Fruit fly (Drosophila melanogaster) whole organism, wandering third instar larva: ENCODE data around the gene BRWD3.
A peak's percentile ranks its signal among the peaks of the same experiment; 100 is the strongest.

Experiments used
- Abd-B ChIP-seq: fragments of >200 bp; optimal IDR thresholded peaks from 2 replicates; lab custom pipeline; 2017; ENCODE audit warnings: missing biosample characterization, missing genetic modification characterization
- CG9705 ChIP-seq: fragments of 200-800 bp; sonication (Bioruptor generic); optimal IDR thresholded peaks from 2 replicates; lab custom pipeline; 2018; ENCODE audit warnings: missing biosample characterization, mild to moderate bottlenecking, missing genetic modification characterization
- CrebA ChIP-seq: fragments of 200-800 bp; sonication (Bioruptor generic); optimal IDR thresholded peaks from 2 replicates; lab custom pipeline; 2016; ENCODE audit warnings: missing biosample characterization, mild to moderate bottlenecking, missing genetic modification characterization, borderline replicate concordance
- Dfd ChIP-seq: fragments of >200 bp; optimal IDR thresholded peaks from 2 replicates; lab custom pipeline; 2017; ENCODE audit warnings: missing biosample characterization, missing genetic modification characterization
- Dif ChIP-seq: fragments of 200-275, 200-300 bp; sonication (Bioruptor generic); optimal IDR thresholded peaks from 2 replicates; lab custom pipeline; 2018; ENCODE audit warnings: missing biosample characterization, missing genetic modification characterization; ENCODE audit not compliant: partially characterized antibody
- GATAd ChIP-seq: sonication (Bioruptor generic); optimal IDR thresholded peaks from 2 replicates; lab custom pipeline; 2016; ENCODE audit warnings: missing biosample characterization, missing genetic modification characterization
- HLH106 ChIP-seq: fragments of 200-800 bp; optimal IDR thresholded peaks from 3 replicates; lab custom pipeline; 2019; ENCODE audit warnings: missing biosample characterization, mild to moderate bottlenecking, missing genetic modification characterization, moderate library complexity
- Hnf4 ChIP-seq: fragments of 200-800 bp; sonication (Bioruptor generic); optimal IDR thresholded peaks from 2 replicates; lab custom pipeline; 2016; ENCODE audit warnings: missing biosample characterization, mild to moderate bottlenecking, missing genetic modification characterization
- Hr78 ChIP-seq: fragments of >200 bp; optimal IDR thresholded peaks from 2 replicates; lab custom pipeline; 2017; ENCODE audit warnings: missing biosample characterization, missing genetic modification characterization
- Hr83 ChIP-seq: fragments of 200-300 bp; sonication (Bioruptor generic); optimal IDR thresholded peaks from 2 replicates; lab custom pipeline; 2016; ENCODE audit warnings: missing biosample characterization, mild to moderate bottlenecking, missing genetic modification characterization, moderate library complexity; ENCODE audit not compliant: poor library complexity, severe bottlenecking
- Jra ChIP-seq: sonication (Bioruptor generic); optimal IDR thresholded peaks from 2 replicates; lab custom pipeline; 2016; ENCODE audit warnings: missing biosample characterization, missing genetic modification characterization
- Mio ChIP-seq: sonication (Bioruptor generic); optimal IDR thresholded peaks from 2 replicates; lab custom pipeline; 2016; ENCODE audit warnings: missing biosample characterization, missing genetic modification characterization
- N ChIP-seq: fragments of >200 bp; optimal IDR thresholded peaks from 2 replicates; lab custom pipeline; 2018; ENCODE audit warnings: missing biosample characterization, missing external identifiers, missing genetic modification characterization
- OdsH ChIP-seq: fragments of 200-800 bp; sonication (Bioruptor generic); optimal IDR thresholded peaks from 2 replicates; lab custom pipeline; 2016; ENCODE audit warnings: missing biosample characterization, mild to moderate bottlenecking, missing genetic modification characterization
- Rel ChIP-seq, 2 experiments: fragments of 200-800 bp; sonication (Bioruptor generic) in 1 of 2; optimal IDR thresholded peaks; 2 replicates in 1 of 2; 3 replicates in 1 of 2; lab custom pipeline; 2016 to 2019; ENCODE audit warnings: mild to moderate bottlenecking in 2 of 2, missing biosample characterization in 2 of 2, missing genetic modification characterization in 2 of 2, moderate library complexity in 1 of 2
- Sp1 ChIP-seq: fragments of 200-800 bp; sonication (Bioruptor generic); optimal IDR thresholded peaks from 3 replicates; lab custom pipeline; 2019; ENCODE audit warnings: missing biosample characterization, mild to moderate bottlenecking, missing genetic modification characterization, moderate library complexity
- Vsx2 ChIP-seq: fragments of 200-300, 225-300 bp; sonication (Bioruptor generic); optimal IDR thresholded peaks from 2 replicates; lab custom pipeline; 2018; ENCODE audit warnings: missing biosample characterization, missing genetic modification characterization; ENCODE audit not compliant: partially characterized antibody
- br ChIP-seq: fragments of 200-800 bp; sonication (Bioruptor generic); optimal IDR thresholded peaks from 2 replicates; lab custom pipeline; 2016; ENCODE audit warnings: missing biosample characterization, missing genetic modification characterization
- brk ChIP-seq: fragments of 200-800 bp; sonication (Bioruptor generic); optimal IDR thresholded peaks from 2 replicates; lab custom pipeline; 2016; ENCODE audit warnings: missing biosample characterization, mild to moderate bottlenecking, missing genetic modification characterization
- dl ChIP-seq, 2 experiments: fragments of 175-275, 200-275 bp in 1 of 2; fragments of 200-275 bp in 1 of 2; sonication (Bioruptor generic); optimal IDR thresholded peaks; lab custom pipeline; 2018; ENCODE audit warnings: mild to moderate bottlenecking in 2 of 2, missing biosample characterization in 2 of 2, missing genetic modification characterization in 2 of 2, moderate library complexity in 2 of 2; ENCODE audit not compliant: partially characterized antibody in 2 of 2, insufficient read depth in 1 of 2
- dmrt93B ChIP-seq: fragments of 200-800 bp; sonication (Bioruptor generic); optimal IDR thresholded peaks from 2 replicates; lab custom pipeline; 2018; ENCODE audit warnings: missing biosample characterization, mild to moderate bottlenecking, missing genetic modification characterization
- dsf ChIP-seq: sonication (Bioruptor generic); optimal IDR thresholded peaks from 2 replicates; lab custom pipeline; 2016; ENCODE audit warnings: missing biosample characterization, missing genetic modification characterization, borderline replicate concordance
- ey ChIP-seq: fragments of 200-800 bp; sonication (Bioruptor generic); optimal IDR thresholded peaks from 2 replicates; lab custom pipeline; 2016; ENCODE audit warnings: missing biosample characterization, missing genetic modification characterization
- foxo ChIP-seq, 2 experiments: fragments of 200-800 bp; sonication (Bioruptor generic); optimal IDR thresholded peaks; 2 replicates in 1 of 2; 3 replicates in 1 of 2; lab custom pipeline; 2016 to 2017; ENCODE audit warnings: missing biosample characterization in 2 of 2, missing genetic modification characterization in 2 of 2
- fru ChIP-seq: fragments of 200-800 bp; sonication (Bioruptor generic); optimal IDR thresholded peaks from 3 replicates; lab custom pipeline; 2016; ENCODE audit warnings: missing biosample characterization, mild to moderate bottlenecking, missing genetic modification characterization
- h ChIP-seq: fragments of 200-800 bp; sonication (Bioruptor generic); optimal IDR thresholded peaks from 3 replicates; lab custom pipeline; 2016; ENCODE audit warnings: missing biosample characterization, mild to moderate bottlenecking, missing genetic modification characterization
- jim ChIP-seq: fragments of 175-275, 200-325 bp; sonication (Bioruptor generic); optimal IDR thresholded peaks from 2 replicates; lab custom pipeline; 2016; ENCODE audit warnings: missing biosample characterization, mild to moderate bottlenecking, missing genetic modification characterization
- lola ChIP-seq: fragments of >200 bp; optimal IDR thresholded peaks from 2 replicates; lab custom pipeline; 2017; ENCODE audit warnings: missing biosample characterization, missing genetic modification characterization
- pan ChIP-seq: fragments of >200 bp; optimal IDR thresholded peaks from 2 replicates; lab custom pipeline; 2017
- psq ChIP-seq: fragments of 200-800 bp; sonication (Bioruptor generic); optimal IDR thresholded peaks from 3 replicates; lab custom pipeline; 2017; ENCODE audit warnings: missing biosample characterization, mild to moderate bottlenecking, missing genetic modification characterization, moderate library complexity
- rgr ChIP-seq: fragments of 200-800 bp; sonication (Bioruptor generic); optimal IDR thresholded peaks from 3 replicates; lab custom pipeline; 2016; ENCODE audit warnings: missing biosample characterization, mild to moderate bottlenecking, missing genetic modification characterization
- sage ChIP-seq: fragments of 200-800 bp; sonication (Bioruptor generic); optimal IDR thresholded peaks from 2 replicates; lab custom pipeline; 2016; ENCODE audit warnings: missing biosample characterization, mild to moderate bottlenecking, missing genetic modification characterization
- sv ChIP-seq: fragments of 200-800 bp; sonication (Bioruptor generic); optimal IDR thresholded peaks from 3 replicates; lab custom pipeline; 2016; ENCODE audit warnings: missing biosample characterization, missing genetic modification characterization
- usp ChIP-seq: fragments of >200 bp; optimal IDR thresholded peaks from 2 replicates; lab custom pipeline; 2017; ENCODE audit warnings: missing biosample characterization, missing genetic modification characterization
- woc ChIP-seq: sonication (Bioruptor generic); optimal IDR thresholded peaks from 2 replicates; lab custom pipeline; 2016; ENCODE audit warnings: missing biosample characterization, mild to moderate bottlenecking, missing genetic modification characterization

Gene BRWD3

DNA sequence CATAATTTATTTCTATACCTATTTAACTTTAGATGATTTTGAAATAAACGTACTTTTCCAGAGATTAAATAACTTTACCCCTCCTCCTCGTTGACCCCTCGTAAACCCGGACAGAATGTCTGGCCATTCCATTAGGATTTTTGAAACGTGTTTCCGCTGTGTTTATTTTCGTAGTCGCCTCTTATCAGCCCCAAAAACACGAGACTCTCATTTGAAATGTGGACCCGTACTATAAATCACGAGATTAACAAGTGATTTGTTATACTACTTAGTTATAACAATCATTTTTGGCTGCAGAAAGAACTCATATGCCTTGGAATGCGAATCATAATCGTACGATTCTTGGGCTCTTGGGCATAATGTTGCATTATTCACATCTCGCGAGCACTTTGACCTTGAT lies 43.3 kb upstream of the BRWD3 start:
- TF ChIP-seq Vsx2 (GFP tag; lab: Kevin White, UChicago) (no peak), GATAd (GFP tag; lab: Kevin White, UChicago) (no peak)

DNA sequence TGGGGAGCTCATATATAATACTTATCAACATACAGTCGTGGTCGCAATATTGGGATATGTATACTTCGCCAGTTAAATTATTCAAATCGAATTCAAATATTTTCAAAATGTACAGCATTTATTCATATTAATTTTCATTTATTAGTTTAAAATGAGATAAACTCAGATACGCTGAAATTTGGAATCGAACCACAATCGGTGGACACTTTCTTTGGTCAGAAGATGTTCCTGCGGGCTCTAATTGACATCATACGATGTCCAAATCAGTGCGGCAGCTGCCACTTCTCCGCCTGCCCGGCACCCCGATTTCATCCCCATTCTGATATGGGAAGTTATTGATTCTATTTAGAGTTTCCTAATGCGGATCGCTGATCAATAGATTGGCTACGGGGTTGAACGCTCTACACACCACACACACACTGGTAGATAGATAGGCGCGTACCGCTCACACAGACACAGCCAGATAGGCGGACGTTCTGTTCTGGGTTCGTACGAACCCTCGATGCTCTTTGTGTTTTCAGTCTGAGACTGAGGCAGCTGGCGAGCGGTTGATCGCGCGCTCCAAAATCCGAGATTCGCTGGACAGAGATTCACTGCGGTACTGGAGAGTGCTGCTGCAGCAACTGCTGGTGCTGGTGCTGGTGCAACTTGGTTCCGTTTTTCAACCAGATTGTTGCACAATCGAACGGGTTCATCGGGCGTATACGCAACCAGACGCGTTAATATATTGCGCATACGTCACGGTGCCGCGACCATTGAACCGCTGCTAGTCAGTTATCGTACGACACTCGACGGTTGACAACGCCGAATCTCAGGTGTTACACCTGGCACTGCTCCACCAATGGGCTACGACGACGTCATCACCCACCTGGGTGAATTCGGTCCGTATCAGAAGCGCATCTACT lies 42.4 kb upstream of the BRWD3 start, which contains the start of gene Orct:
Gene Orct (plus strand): TSS at position 157 of the 905 bp plus-strand sequence.
- TF ChIP-seq Rel (GFP tag; optimal IDR thresholded peaks at IDR 0.05; lab: Kevin White, UChicago), result no peak
- peak; percentile 34 for TF ChIP-seq Rel (tag; optimal IDR thresholded peaks at IDR 0.05; lab: Kevin White, UChicago)
- TF ChIP-seq psq (GFP tag; lab: Kevin White, UChicago), result peak; percentile 71
- TF ChIP-seq woc (GFP tag; lab: Kevin White, UChicago), result peak; percentile 26
- no peak for TF ChIP-seq Hr78 (GFP tag; lab: Kevin White, UChicago)
- TF ChIP-seq HLH106 (tag; lab: Kevin White, UChicago), result peak; percentile 75
- TF ChIP-seq h, result peak; percentile 64
- no peak for TF ChIP-seq GATAd (GFP tag; lab: Kevin White, UChicago)
- peak; percentile 6 for TF ChIP-seq sv (GFP tag; lab: Kevin White, UChicago)
- TF ChIP-seq brk (GFP tag; lab: Kevin White, UChicago), result no peak
- TF ChIP-seq foxo (GFP tag; optimal IDR thresholded peaks at IDR 0.05; lab: Kevin White, UChicago), result peak in 1 of 2 experiments; percentile 74
- TF ChIP-seq rgr (GFP tag; lab: Kevin White, UChicago), result peak; percentile 69
- no peak for TF ChIP-seq N (GFP tag; lab: Kevin White, UChicago)
- TF ChIP-seq Dif, result peak; percentile 46
- TF ChIP-seq fru (GFP tag; lab: Kevin White, UChicago), result peak; percentile 76
- no peak for TF ChIP-seq usp
- no peak for TF ChIP-seq jim
- peak; percentile 58 for TF ChIP-seq ey
- no peak for TF ChIP-seq dsf (GFP tag; lab: Kevin White, UChicago)
- no peak for TF ChIP-seq dl (GFP tag; optimal IDR thresholded peaks at IDR 0.05; lab: Kevin White, UChicago; ENCODE audit: insufficient read depth in 1 of 2, partially characterized antibody in 2 of 2)
- no peak for TF ChIP-seq Dfd (GFP tag; lab: Kevin White, UChicago)
- peak; percentile 67 for TF ChIP-seq br (GFP tag; lab: Kevin White, UChicago)
- no peak for TF ChIP-seq sage
- no peak for TF ChIP-seq Vsx2 (GFP tag; lab: Kevin White, UChicago)
- TF ChIP-seq Sp1, result peak; percentile 74
- TF ChIP-seq dmrt93B (GFP tag; lab: Kevin White, UChicago), result peak; percentile 59
- no peak for TF ChIP-seq pan (lab: Kevin White, UChicago)
- no peak for TF ChIP-seq lola (GFP tag; lab: Kevin White, UChicago)
- TF ChIP-seq Hnf4, result peak; percentile 20
- no peak for TF ChIP-seq Abd-B (GFP tag; lab: Kevin White, UChicago)
- peak; percentile 53 for TF ChIP-seq OdsH (GFP tag; lab: Kevin White, UChicago)
- TF ChIP-seq Jra (GFP tag; lab: Kevin White, UChicago), result peak; percentile 19
- TF ChIP-seq CG9705 (GFP tag; lab: Kevin White, UChicago), result peak; percentile 53

DNA sequence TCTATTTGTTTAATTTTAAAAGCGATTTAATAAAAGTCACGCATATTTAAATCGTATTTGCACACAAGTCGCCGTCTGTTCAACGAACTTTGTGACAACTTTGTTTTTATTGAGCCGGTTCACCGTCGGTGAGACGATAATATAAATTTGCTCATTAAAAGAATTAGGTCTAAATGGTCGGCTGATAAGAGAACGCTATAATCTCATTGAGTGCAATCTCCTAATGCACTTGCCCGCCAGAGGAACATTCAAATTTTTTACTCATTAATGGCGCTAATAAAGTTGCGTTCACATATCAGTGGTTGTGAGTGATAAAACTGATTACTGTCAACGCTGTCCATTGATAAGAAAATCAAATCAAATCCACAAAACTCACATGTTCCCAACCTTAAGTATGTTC lies 40.1 kb upstream of the BRWD3 start:
- TF ChIP-seq GATAd (GFP tag; lab: Kevin White, UChicago) (no peak), CrebA (peak; percentile 81), Rel (GFP tag; optimal IDR thresholded peaks at IDR 0.05; lab: Kevin White, UChicago) (no peak), Rel (tag; optimal IDR thresholded peaks at IDR 0.05; lab: Kevin White, UChicago) (peak; percentile 10), h (peak; percentile 17), Hr83 (GFP tag; lab: Kevin White, UChicago) (no peak), dsf (GFP tag; lab: Kevin White, UChicago) (no peak), rgr (GFP tag; lab: Kevin White, UChicago) (no peak), OdsH (GFP tag; lab: Kevin White, UChicago) (no peak), foxo (GFP tag; optimal IDR thresholded peaks at IDR 0.05; lab: Kevin White, UChicago) (peak in 1 of 2 experiments; percentile 19), Abd-B (GFP tag; lab: Kevin White, UChicago) (no peak), sv (GFP tag; lab: Kevin White, UChicago) (no peak), Sp1 (peak; percentile 37), brk (GFP tag; lab: Kevin White, UChicago) (no peak), Mio (GFP tag; lab: Kevin White, UChicago) (no peak)
